Fruit fly (Drosophila melanogaster) whole organism, larva: Measurements from ENCODE around the gene CG3294.

Experiments
- noc ChIP-seq: fragments of 200-800 bp; sonication (Bioruptor generic); optimal IDR thresholded peaks from 3 replicates; lab custom pipeline; 2019; ENCODE audit warnings: missing biosample characterization, mild to moderate bottlenecking, missing genetic modification characterization, moderate library complexity

Gene CG3294

DNA sequence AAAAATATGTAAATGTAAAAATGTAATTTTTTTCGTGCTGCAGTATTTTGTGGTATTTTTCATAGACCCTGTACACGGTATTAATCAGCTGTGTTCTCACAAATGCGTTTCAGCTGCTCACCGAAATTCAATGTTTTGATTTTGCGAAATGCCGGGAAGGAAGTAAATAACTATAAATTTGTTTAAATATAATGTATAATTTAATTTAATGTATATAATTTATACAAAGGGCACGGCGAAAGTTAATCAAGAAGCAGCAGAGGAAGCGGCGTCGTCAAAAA, at the start of gene CG3294:
Gene CG3294 (plus strand): TSS at position 26 of the 281 bp plus-strand sequence.
- no peak for TF ChIP-seq noc

DNA sequence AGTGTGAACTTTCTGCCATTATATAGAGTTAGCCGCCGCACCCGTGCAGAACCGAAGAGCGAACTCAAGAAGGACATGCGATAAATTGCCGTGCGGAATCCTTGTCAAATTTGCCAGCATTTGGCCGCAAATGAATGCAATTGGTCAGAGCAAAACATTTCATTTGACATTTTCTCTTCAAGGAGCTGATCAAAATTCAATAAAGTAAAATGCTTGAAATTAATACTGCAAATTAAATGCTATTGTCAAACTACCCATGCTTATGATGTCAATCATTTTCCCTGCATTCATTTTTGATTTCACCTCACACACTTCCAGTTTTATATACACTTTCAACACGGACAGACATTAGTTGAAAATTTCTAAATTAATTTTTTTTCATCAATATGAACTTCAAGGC, 31.8 kb upstream of the CG3294 start, which contains the start of gene CG42523:
Gene CG42523 (plus strand): TSS at position 301 of the 400 bp plus-strand sequence.
- no peak for TF ChIP-seq noc

dm6 chr2L:4793780-4794523, 397 bp upstream of the CG3294 start, which contains the start of gene fipi:
TSS of gene fipi (minus strand) at chr2L:4794044.
- no peak for TF ChIP-seq noc

dm6 chr2L:4797643-4798042, 3.3 kb downstream of the CG3294 start:
- no peak for TF ChIP-seq noc

dm6 chr2L:4798894-4799293, 4.5 kb downstream of the CG3294 start:
- TF ChIP-seq noc = no peak

DNA sequence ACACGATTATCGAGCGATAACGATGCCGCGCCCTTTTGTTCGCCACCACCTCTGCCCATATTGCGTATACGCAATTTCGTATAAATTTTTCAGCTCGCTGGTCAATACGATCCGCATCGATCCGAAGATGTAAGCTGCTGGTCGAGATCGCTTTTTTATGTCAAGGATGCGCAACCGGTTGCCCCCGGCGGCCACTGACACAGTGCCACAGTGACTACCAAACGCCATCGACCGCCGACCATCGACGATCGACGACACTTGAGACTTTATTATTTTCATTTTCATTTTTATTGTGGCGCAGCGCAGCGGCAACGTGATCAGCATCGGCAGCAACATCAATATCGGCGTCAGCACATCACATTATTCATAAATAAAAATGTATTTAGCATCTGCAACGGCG, 5.7 kb downstream of the CG3294 start:
- no peak for TF ChIP-seq noc

DNA sequence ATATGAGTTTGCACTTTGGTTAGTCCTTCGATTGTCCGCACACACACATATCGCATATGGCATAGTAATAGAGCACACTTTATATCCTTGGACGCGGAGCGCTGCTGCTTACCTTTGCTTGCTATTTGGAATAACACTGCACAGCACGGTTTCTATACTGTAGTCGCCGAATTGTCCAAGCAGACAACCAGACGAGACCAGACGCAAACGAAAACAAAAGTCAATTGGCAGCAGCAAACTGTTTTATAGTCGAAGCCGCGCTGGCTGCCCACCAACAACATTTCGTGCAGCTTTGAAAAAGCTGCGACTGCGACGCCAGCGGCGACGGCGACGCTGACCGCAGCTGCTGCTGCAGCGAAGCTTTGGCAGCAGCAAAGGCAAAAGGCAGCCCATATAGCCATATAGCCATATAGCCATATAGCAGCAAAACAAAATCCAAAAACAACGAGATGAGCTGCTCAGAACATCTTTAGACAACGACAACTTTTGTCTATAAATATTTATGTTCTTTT, 7.4 kb downstream of the CG3294 start, which contains the start of gene slf:
Gene slf (minus strand): TSS at position 219 of the 512 bp plus-strand sequence.
- no peak for TF ChIP-seq noc

- TF ChIP-seq noc = no peak
Observed at dm6 chr2L:4806109-4806508, 11.8 kb downstream of the CG3294 start.

dm6 chr2L:4807953-4808604, 13.7 kb downstream of the CG3294 start:
- no peak for TF ChIP-seq noc

dm6 chr2L:4810044-4810609, 15.8 kb downstream of the CG3294 start:
- TF ChIP-seq noc = no peak

DNA sequence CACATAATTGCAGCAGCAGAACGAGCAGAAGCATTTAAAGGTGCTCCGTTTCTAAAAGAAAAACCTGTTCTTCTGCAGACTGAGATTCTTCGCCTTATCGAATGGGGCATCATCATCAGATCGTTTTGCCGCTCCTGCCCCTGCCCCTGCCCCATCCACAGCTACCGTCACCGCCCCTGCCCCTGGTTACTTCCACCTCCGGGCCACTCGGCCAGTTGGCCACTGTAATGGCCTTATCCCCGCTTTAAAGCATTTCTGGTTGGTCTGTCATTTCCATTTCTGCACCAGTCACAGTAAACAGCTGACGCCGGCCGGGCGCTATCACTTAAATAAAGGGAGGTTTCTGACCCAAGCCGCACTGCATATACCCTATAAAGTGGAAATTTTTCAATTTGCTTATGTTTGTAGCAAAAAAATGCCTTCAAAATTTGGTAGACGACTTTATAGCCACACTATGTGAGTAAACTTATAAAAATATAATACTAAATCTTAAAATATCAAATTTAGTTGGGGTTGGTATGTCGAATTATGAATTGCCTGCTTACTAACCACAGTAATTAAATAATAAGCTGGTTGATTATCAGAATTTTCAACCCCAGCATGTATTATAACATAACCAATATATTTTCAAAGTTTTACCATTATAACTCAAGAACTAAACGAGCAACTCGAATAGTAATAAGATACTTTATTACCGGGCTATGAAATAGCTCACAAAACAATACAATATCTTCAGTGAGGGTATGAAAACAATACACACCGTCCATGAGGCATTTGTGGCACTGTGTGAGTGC, 16.5 kb downstream of the CG3294 start:
- peak; percentile 78 for TF ChIP-seq noc

dm6 chr2L:4811491-4812058, 17.2 kb downstream of the CG3294 start:
- TF ChIP-seq noc = peak; percentile 23

DNA sequence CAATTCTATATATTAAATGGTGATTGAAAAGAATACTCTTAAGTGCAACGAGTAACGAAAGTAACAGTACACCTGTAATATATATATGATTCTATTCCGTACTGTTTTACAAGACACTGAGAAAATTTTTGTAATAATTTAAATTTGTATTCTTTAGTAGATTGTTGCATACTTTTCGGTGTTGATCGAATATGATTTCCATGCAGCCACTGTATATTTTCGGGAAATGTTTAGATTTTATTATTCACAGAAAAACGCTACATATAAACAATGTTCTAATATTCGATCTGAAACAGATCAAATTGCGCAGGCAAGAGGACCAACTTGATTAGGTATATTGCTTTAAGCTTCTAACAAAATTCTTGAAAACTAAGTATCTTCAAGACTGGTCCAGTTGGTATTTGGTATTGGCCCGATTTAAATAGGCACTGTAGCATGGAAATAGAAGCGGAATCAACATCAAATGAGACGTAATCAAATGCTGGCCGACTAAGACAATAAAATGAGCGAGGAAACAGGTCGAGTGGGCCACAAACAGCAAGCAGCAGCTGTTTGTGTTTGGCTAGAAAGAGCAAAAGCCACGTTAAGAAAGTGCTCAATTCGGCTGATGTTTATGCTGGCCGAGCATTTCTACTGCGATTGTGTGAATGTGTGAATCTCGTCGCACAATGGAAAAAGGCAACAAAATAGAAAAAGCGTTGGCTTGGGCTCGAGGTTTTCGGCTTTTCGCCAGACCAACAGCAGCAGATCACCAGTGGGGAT, 18.1 kb downstream of the CG3294 start, which contains the start of gene CG15629:
Gene CG15629 (plus strand): TSS at position 749 of the 762 bp plus-strand sequence.
- TF ChIP-seq noc = no peak

- no peak for TF ChIP-seq noc
Observed at dm6 chr2L:4813023-4813339, 18.6 kb downstream of the CG3294 start.

- no peak for TF ChIP-seq noc
Observed at dm6 chr2L:4818056-4818455, 23.7 kb downstream of the CG3294 start, which contains the start of gene CG3225. TSS of gene CG3225 (minus strand) at chr2L:4818245.

DNA sequence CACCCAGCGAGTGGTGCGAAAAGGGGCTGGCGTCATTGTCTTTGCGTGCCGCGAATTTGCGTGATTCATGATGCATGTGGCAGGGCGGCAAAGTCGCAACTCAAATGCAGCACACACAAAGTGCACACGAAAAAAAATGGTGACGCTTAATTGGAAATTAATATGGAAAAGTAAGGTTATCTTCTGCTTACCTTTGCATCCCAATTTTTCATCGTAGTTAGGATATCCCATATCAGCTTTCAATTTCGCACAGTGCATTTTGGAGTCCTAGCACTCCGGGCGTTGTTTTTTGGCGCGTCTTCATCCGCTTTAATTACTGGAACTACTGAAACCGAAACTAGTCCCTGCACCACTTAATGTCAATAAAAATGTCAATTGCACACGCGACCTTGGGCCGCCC, 25.6 kb downstream of the CG3294 start:
- no peak for TF ChIP-seq noc
